Worm (Caenorhabditis elegans) whole organism, early embryonic: Measurements from ENCODE around the gene Y53G8AL.3.

Experiments
- B0310.2 ChIP-seq: sonication (generic microtip); optimal IDR thresholded peaks from 2 replicates; lab custom pipeline; 2016; ENCODE audit warnings: mild to moderate bottlenecking, missing genetic modification characterization, missing compliant biosample characterization
- aly-1 ChIP-seq: sonication (generic microtip); optimal IDR thresholded peaks from 2 replicates; lab custom pipeline; 2016; ENCODE audit warnings: missing genetic modification characterization, missing compliant biosample characterization
- ama-1 ChIP-seq: fragments of 150-350 bp; optimal IDR thresholded peaks from 2 replicates; lab custom pipeline; 2014
- hmg-4 ChIP-seq: fragments of 200-800 bp; sonication (Bioruptor generic); optimal IDR thresholded peaks from 2 replicates; lab custom pipeline; 2018; ENCODE audit warnings: mild to moderate bottlenecking, missing genetic modification characterization, missing compliant biosample characterization

DNA sequence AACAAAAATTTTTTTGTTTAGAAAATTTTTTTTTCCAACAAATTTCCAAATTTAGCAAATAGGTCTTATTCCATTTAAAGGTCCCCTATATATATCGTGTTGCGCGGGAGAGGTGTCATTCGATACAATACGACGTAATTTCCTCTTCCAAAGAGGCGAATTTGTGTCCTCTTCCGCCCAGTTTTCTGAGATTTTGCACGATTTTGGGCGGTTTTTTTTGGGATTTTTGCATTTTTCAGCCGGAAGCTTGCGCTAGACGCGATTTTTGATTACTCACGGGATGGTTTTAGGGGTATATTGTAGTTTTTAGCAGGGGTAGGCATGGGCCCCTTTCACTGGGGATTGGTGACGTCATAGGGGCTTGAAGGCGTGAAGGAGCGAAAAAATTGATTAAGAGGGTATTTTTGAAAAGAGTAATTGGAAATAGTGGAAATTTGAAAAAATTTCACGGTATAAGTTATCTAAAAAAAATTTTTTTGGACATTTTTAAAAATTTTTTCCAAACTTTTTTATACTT is 2.3 kb downstream of the Y53G8AL.3 start, which contains the start of gene Y53G8AL.4:
- TF ChIP-seq ama-1 (lab: Kevin White, UChicago) = no peak
- no peak for TF ChIP-seq aly-1 (tag; lab: Kevin White, UChicago)
- no peak for TF ChIP-seq B0310.2 (tag; lab: Kevin White, UChicago)
- TF ChIP-seq hmg-4 = no peak
